Worm (Caenorhabditis elegans): Measurements from ENCODE around the gene srw-84.

DNA sequence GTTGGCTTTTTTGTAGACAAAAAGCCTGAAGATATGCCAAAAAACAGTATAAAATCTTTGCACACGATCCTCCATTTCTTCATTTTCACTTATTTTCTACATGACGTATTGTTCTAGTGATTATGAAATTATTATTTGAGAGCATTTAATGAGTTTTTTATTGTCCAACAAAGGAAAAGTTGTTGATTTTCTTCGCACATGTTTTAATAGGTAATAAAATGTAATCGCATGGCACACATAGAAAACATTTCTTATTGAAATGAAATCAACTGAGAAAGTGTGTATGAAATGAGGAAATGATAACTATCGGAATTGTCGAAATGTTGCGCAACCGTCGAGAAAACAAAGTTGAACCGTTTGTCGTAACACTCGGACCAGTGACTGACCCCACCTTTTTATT, 20.4 kb downstream of the srw-84 start:
- TF ChIP-seq scrt-1 (GFP tag; IDR thresholded peaks at IDR 0.05), result no peak
- TF ChIP-seq hmbx-1 (tag; optimal IDR thresholded peaks at IDR 0.05), result no peak
- no peak for TF ChIP-seq ama-1 (optimal IDR thresholded peaks at IDR 0.05)
- no peak for TF ChIP-seq tbx-37 (GFP tag; conservative IDR thresholded peaks at IDR 0.05)
- no peak for TF ChIP-seq ceh-13 (GFP tag; optimal IDR thresholded peaks at IDR 0.05)

Data from whole organism, early embryonic.